Worm (Caenorhabditis elegans): ENCODE results near the gene F42D1.4.

Gene F42D1.4

ce11 chrX:14770336-14770735 is 36.7 kb upstream of the F42D1.4 start:
- TF ChIP-seq sox-4 (tag; optimal IDR thresholded peaks at IDR 0.05) (no peak), zip-5 (tag; optimal IDR thresholded peaks at IDR 0.05) (no peak), elt-2 (tag; optimal IDR thresholded peaks at IDR 0.05) (no peak), fkh-6 (tag; optimal IDR thresholded peaks at IDR 0.05) (no peak), nfya-1 (tag; optimal IDR thresholded peaks at IDR 0.05) (no peak), ceh-9 (tag; optimal IDR thresholded peaks at IDR 0.05) (no peak), ceh-22 (tag; optimal IDR thresholded peaks at IDR 0.05) (no peak), K02D7.2 (tag; optimal IDR thresholded peaks at IDR 0.05) (no peak), tbx-2 (tag; optimal IDR thresholded peaks at IDR 0.05) (no peak), hlh-8 (tag; optimal IDR thresholded peaks at IDR 0.05) (no peak), ceh-19 (GFP tag; optimal IDR thresholded peaks at IDR 0.05) (no peak), ttx-3 (tag; optimal IDR thresholded peaks at IDR 0.05) (no peak), ceh-18 (tag; optimal IDR thresholded peaks at IDR 0.05) (no peak), syd-9 (tag; optimal IDR thresholded peaks at IDR 0.05) (no peak), Y22D7AL.16 (tag; optimal IDR thresholded peaks at IDR 0.05) (no peak), ceh-24 (tag; optimal IDR thresholded peaks at IDR 0.05) (no peak)

ce11 chrX:14771682-14772081 is 35.4 kb upstream of the F42D1.4 start, which contains the start of gene Y16B4A.2:
Gene Y16B4A.2 (minus strand): TSS chrX:14771851.
- TF ChIP-seq pqm-1 (tag; optimal IDR thresholded peaks at IDR 0.05) (no peak), F13H6.1 (tag; optimal IDR thresholded peaks at IDR 0.05) (no peak), pax-1 (tag; optimal IDR thresholded peaks at IDR 0.05) (no peak), fax-1 (tag; optimal IDR thresholded peaks at IDR 0.05) (no peak), pros-1 (tag; optimal IDR thresholded peaks at IDR 0.05) (no peak), sdc-2 (tag; optimal IDR thresholded peaks at IDR 0.05) (no peak), unc-86 (tag; optimal IDR thresholded peaks at IDR 0.05) (no peak), dmd-4 (tag; optimal IDR thresholded peaks at IDR 0.05; ENCODE audit: borderline replicate concordance) (no peak), rnt-1 (tag; optimal IDR thresholded peaks at IDR 0.05) (no peak), ahr-1 (tag; optimal IDR thresholded peaks at IDR 0.05) (no peak), gmeb-2 (tag; optimal IDR thresholded peaks at IDR 0.05) (no peak), pag-3 (tag; optimal IDR thresholded peaks at IDR 0.05; ENCODE audit: borderline replicate concordance) (no peak), ceh-45 (GFP tag; IDR thresholded peaks at IDR 0.05) (no peak), K09A11.1 (tag; optimal IDR thresholded peaks at IDR 0.05; ENCODE audit: insufficient read depth) (no peak), ceh-2 (tag; optimal IDR thresholded peaks at IDR 0.05) (no peak), ama-1 (optimal IDR thresholded peaks at IDR 0.05) (no peak), ceh-18 (tag; optimal IDR thresholded peaks at IDR 0.05) (no peak), nhr-232 (tag; optimal IDR thresholded peaks at IDR 0.05) (no peak), lin-11 (tag; optimal IDR thresholded peaks at IDR 0.05) (no peak), elt-4 (tag; optimal IDR thresholded peaks at IDR 0.05) (no peak)

- TF ChIP-seq ceh-18 (tag; optimal IDR thresholded peaks at IDR 0.05) (no peak), lin-11 (tag; optimal IDR thresholded peaks at IDR 0.05) (no peak), Y22D7AL.16 (tag; optimal IDR thresholded peaks at IDR 0.05) (no peak), dve-1 (tag; optimal IDR thresholded peaks at IDR 0.05) (no peak), ceh-2 (tag; optimal IDR thresholded peaks at IDR 0.05) (no peak), K02D7.2 (tag; optimal IDR thresholded peaks at IDR 0.05) (no peak), hlh-6 (tag; optimal IDR thresholded peaks at IDR 0.05) (no peak), fkh-10 (GFP tag; optimal IDR thresholded peaks at IDR 0.05) (no peak), elt-4 (tag; optimal IDR thresholded peaks at IDR 0.05) (no peak), pha-2 (tag; optimal IDR thresholded peaks at IDR 0.05) (no peak), gmeb-2 (tag; optimal IDR thresholded peaks at IDR 0.05) (no peak), ceh-19 (GFP tag; optimal IDR thresholded peaks at IDR 0.05) (no peak), ama-1 (optimal IDR thresholded peaks at IDR 0.05) (no peak), ahr-1 (tag; optimal IDR thresholded peaks at IDR 0.05) (no peak), pha-4 (tag; optimal IDR thresholded peaks at IDR 0.05) (no peak), elt-2 (tag; optimal IDR thresholded peaks at IDR 0.05) (no peak), ref-2 (tag; optimal IDR thresholded peaks at IDR 0.05) (no peak), nfya-1 (tag; optimal IDR thresholded peaks at IDR 0.05) (no peak)
Observed at ce11 chrX:14773238-14773637, 33.8 kb upstream of the F42D1.4 start, which contains the start of gene unc-3. Gene unc-3 (plus strand): TSS chrX:14773538.
